Worm (Caenorhabditis elegans) whole organism, midembryonic: ENCODE measurements around the gene ZK250.2.

Experiments
- T22C8.4 ChIP-seq: fragments of 200-800 bp; sonication (Bioruptor generic); IDR thresholded peaks from 2 replicates; pipeline ENCODE4 v1.3.6; 2022; ENCODE audit warnings: missing genetic modification characterization, missing compliant biosample characterization
- flt-1 ChIP-seq: fragments of 200-800 bp; sonication (Bioruptor generic); IDR thresholded peaks from 2 replicates; pipeline ENCODE4 v1.3.6; 2022; ENCODE audit warnings: missing genetic modification characterization, missing compliant biosample characterization
- med-1 ChIP-seq: sonication (generic microtip); optimal IDR thresholded peaks from 2 replicates; lab custom pipeline; 2017; ENCODE audit warnings: missing genetic modification characterization, mild to moderate bottlenecking, missing compliant biosample characterization, antibody characterized with exemption, missing genetic modification reagents; ENCODE audit not compliant: insufficient read depth
- ref-1 ChIP-seq: fragments of 200-800 bp; sonication (Bioruptor generic); conservative IDR thresholded peaks from 2 replicates; pipeline ENCODE4 v1.3.6; 2022; ENCODE audit warnings: missing genetic modification reagents, missing genetic modification characterization, missing compliant biosample characterization
- ztf-29 ChIP-seq: fragments of 200-800 bp; sonication (Bioruptor generic); IDR thresholded peaks from 2 replicates; pipeline ENCODE4 v1.3.6; 2022; ENCODE audit warnings: missing genetic modification reagents, missing genetic modification characterization, missing compliant biosample characterization

DNA sequence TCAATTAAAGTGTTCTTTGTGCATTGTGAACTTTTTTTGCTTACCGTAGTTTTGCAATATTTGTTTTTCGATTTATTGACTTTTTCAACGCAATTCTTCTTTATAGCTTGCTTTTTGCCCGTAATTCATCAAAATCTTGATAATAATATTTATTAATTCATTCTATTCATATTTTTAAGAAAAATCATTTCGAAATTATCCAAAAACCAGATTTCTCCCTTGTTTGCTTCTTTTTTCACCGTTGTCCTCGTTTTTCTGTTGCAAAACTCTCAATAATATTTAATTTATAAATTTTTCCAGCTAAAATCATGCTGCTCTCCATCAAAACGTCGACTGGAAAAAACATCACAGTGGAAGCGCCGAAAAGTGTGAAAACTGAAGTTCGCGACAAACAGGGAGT is 24.0 kb upstream of the ZK250.2 start, which contains the start of gene F52C6.3:
- TF ChIP-seq med-1 (GFP tag; lab: Kevin White, UChicago) (no peak), T22C8.4 (GFP tag; lab: Robert Waterston, UW) (no peak), ztf-29 (no peak), flt-1 (no peak), ref-1 (GFP tag; lab: Robert Waterston, UW) (no peak)
